Worm (Caenorhabditis elegans) whole organism, L2 larva: Measurements from ENCODE around the gene C36E6.8.

ENCODE experiments used
- blmp-1 ChIP-seq: sonication (generic microtip); optimal IDR thresholded peaks from 2 replicates; lab custom pipeline; 2017; ENCODE audit warnings: missing genetic modification characterization, mild to moderate bottlenecking, missing compliant biosample characterization, antibody characterized with exemption, moderate library complexity; ENCODE audit not compliant: insufficient read depth
- dmd-4 ChIP-seq: sonication (generic microtip); optimal IDR thresholded peaks from 2 replicates; lab custom pipeline; 2017; ENCODE audit warnings: missing biosample characterization, missing genetic modification characterization
- fos-1 ChIP-seq: fragments of 150-350 bp; optimal IDR thresholded peaks from 2 replicates; lab custom pipeline; 2014; ENCODE audit warnings: missing biosample characterization, missing genetic modification characterization
- gmeb-1 ChIP-seq: fragments of 150-350 bp; optimal IDR thresholded peaks from 2 replicates; lab custom pipeline; 2014; ENCODE audit warnings: missing biosample characterization, missing genetic modification characterization
- nhr-25 ChIP-seq: fragments of 150-350 bp; sonication (generic microtip); optimal IDR thresholded peaks from 3 replicates; lab custom pipeline; 2014; ENCODE audit warnings: missing biosample characterization, missing genetic modification characterization
- sma-9 ChIP-seq, 2 experiments: fragments of 150-350 bp in 1 of 2; sonication (generic microtip) in 1 of 2; optimal IDR thresholded peaks; 2 replicates each; lab custom pipeline; 2014 to 2016; ENCODE audit warnings: missing genetic modification characterization in 2 of 2, mild to moderate bottlenecking in 1 of 2, missing biosample characterization in 1 of 2, missing compliant biosample characterization in 1 of 2, missing genetic modification reagents in 1 of 2, moderate library complexity in 1 of 2
- snpc-4 ChIP-seq: fragments of 150-350 bp; optimal IDR thresholded peaks from 2 replicates; lab custom pipeline; 2014; ENCODE audit warnings: missing biosample characterization, missing genetic modification characterization
- unc-55 ChIP-seq: fragments of 150-350 bp; sonication (generic microtip); optimal IDR thresholded peaks from 3 replicates; lab custom pipeline; 2014; ENCODE audit warnings: missing biosample characterization, missing genetic modification reagents, missing genetic modification characterization
- zag-1 ChIP-seq: fragments of 150-350 bp; optimal IDR thresholded peaks from 2 replicates; lab custom pipeline; 2014; ENCODE audit warnings: missing biosample characterization, missing genetic modification characterization

DNA sequence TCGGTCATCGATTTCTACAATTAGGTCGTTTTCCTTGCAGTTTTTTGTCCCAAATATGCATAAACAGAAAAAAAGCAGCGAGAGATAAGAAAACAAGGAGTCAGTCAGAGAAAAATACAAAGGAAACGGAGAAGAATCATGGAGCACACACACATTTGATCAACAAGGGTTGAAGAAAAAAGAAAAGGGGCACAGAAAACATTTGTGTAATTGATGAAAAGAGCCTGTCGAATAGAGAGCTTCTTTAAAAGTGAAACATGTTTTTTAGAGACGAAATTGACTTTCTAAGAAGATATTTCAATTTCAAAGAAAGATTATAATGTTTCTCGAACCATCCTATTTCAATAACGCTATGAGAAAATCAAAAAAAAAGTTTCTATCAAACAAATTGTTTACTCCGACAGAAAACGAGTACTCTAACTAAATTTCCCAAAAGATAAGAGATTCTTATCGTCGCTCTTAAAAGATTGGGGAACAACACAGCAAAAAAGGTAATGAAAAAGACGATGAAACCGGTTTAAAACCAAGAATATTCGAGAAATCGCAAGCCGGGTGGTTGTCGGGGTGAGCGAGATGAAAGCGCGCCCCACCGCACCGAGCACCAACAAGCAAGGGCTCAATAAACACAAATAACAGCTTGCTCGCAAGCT is 36.2 kb downstream of the C36E6.8 start, which contains the start of gene tps-1:
- TF ChIP-seq fos-1, result peak; percentile 30
- TF ChIP-seq nhr-25 (tag; lab: Kevin White, UChicago), result peak; percentile 50
- TF ChIP-seq dmd-4, result no peak
- TF ChIP-seq blmp-1 (tag; lab: Kevin White, UChicago), result no peak
- no peak for TF ChIP-seq snpc-4 (tag; lab: Kevin White, UChicago)
- peak; percentile 6 for TF ChIP-seq sma-9 (GFP tag; optimal IDR thresholded peaks at IDR 0.05; lab: Kevin White, UChicago)
- TF ChIP-seq sma-9 (tag; optimal IDR thresholded peaks at IDR 0.05; lab: Kevin White, UChicago), result no peak
- TF ChIP-seq zag-1 (tag; lab: Kevin White, UChicago), result no peak
- peak; percentile 3 for TF ChIP-seq unc-55 (GFP tag; lab: Kevin White, UChicago)
- TF ChIP-seq gmeb-1 (tag; lab: Kevin White, UChicago), result no peak
